Fruit fly (Drosophila melanogaster): ENCODE results near the gene CrebA.

The CrebA gene

DNA sequence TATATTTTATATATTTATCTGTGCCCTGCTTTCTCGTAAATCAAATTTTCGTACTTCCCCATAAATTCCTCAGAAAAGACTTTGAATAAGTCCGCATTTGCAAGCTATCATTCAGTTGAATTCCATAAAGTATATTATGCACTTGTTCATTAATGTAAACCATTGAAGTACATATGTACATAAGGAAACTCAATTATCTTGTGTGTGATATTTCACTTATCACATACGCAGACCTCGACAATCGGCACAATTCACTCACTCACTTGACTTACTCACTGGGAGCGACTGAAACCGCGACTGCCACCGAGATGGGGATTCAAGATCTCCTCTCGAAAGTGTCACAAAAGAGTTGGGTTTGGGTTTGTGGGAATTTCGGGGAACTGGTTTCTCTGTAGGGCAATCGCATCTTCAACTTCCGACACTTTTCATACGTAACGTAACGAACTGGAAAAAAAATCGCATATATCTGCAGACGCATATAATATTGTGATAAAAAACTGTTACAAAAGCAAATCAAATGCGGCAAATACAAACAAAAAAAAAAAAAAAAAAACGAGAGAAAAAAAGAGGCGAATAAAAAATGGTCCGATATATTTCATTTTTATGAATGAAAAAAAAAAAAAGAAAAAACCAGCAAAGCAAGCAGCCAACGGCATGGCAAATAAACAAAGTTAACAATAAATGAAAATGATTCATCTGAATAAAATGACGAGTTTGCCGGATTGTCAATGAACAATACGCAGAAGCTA is 62.0 kb downstream of the CrebA start (continued):
- TF ChIP-seq CG2712 (tag; optimal IDR thresholded peaks at IDR 0.05) (no peak), sens-2 (GFP tag; IDR thresholded peaks at IDR 0.05) (no peak), NfI (GFP tag; optimal IDR thresholded peaks at IDR 0.05) (no peak), Ada2b (GFP tag; IDR thresholded peaks at IDR 0.05) (no peak), tgo (GFP tag; IDR thresholded peaks at IDR 0.05) (no peak), pfk (GFP tag; optimal IDR thresholded peaks at IDR 0.05) (no peak), pum (GFP tag; optimal IDR thresholded peaks at IDR 0.05) (no peak), bab2 (GFP tag; optimal IDR thresholded peaks at IDR 0.05) (no peak), D19B (GFP tag; optimal IDR thresholded peaks at IDR 0.05) (no peak), Hmx (GFP tag; optimal IDR thresholded peaks at IDR 0.05) (no peak), CG6813 (GFP tag; optimal IDR thresholded peaks at IDR 0.05) (no peak), ase (GFP tag; IDR thresholded peaks at IDR 0.05) (no peak), BEAF-32 (GFP tag; optimal IDR thresholded peaks at IDR 0.05) (no peak), exex (tag; optimal IDR thresholded peaks at IDR 0.05) (peak; percentile 18), Vsx1 (GFP tag; optimal IDR thresholded peaks at IDR 0.05) (peak; percentile 11), twi (tag; optimal IDR thresholded peaks at IDR 0.05) (no peak), CG3838 (GFP tag; optimal IDR thresholded peaks at IDR 0.05) (no peak), Trl (optimal IDR thresholded peaks at IDR 0.05) (no peak), Trl (GFP tag; optimal IDR thresholded peaks at IDR 0.05) (no peak), run (tag; optimal IDR thresholded peaks at IDR 0.05) (no peak), ind (GFP tag; optimal IDR thresholded peaks at IDR 0.05) (no peak), CG31365 (tag; optimal IDR thresholded peaks at IDR 0.05) (peak; percentile 25), CG4854 (GFP tag; optimal IDR thresholded peaks at IDR 0.05) (no peak), dysf (GFP tag; IDR thresholded peaks at IDR 0.05) (no peak), TFAM (GFP tag; optimal IDR thresholded peaks at IDR 0.05) (no peak), Atf3 (GFP tag; optimal IDR thresholded peaks at IDR 0.05) (no peak), CG10147 (GFP tag; optimal IDR thresholded peaks at IDR 0.05) (no peak), vfl (GFP tag; optimal IDR thresholded peaks at IDR 0.05) (no peak), E2f1 (GFP tag; IDR thresholded peaks at IDR 0.05) (no peak), CG2889 (GFP tag; IDR thresholded peaks at IDR 0.05) (no peak), kni (GFP tag; optimal IDR thresholded peaks at IDR 0.05) (no peak), cad (GFP tag; optimal IDR thresholded peaks at IDR 0.05) (no peak), CG3163 (GFP tag; optimal IDR thresholded peaks at IDR 0.05) (no peak), Dip3 (GFP tag; optimal IDR thresholded peaks at IDR 0.05) (no peak), tup (GFP tag; optimal IDR thresholded peaks at IDR 0.05) (no peak), Atf6 (GFP tag; IDR thresholded peaks at IDR 0.05) (no peak), pros (GFP tag; optimal IDR thresholded peaks at IDR 0.05) (no peak), so (GFP tag; IDR thresholded peaks at IDR 0.05) (peak; percentile 16; the same call in 1 of the 3 replicates), CG12391 (tag; optimal IDR thresholded peaks at IDR 0.05) (no peak), Xrp1 (GFP tag; IDR thresholded peaks at IDR 0.05) (peak; percentile 33; the same call in 1 of the 2 replicates), CG9727 (GFP tag; optimal IDR thresholded peaks at IDR 0.05) (no peak), CG30431 (GFP tag; optimal IDR thresholded peaks at IDR 0.05) (no peak), CG17912 (GFP tag; optimal IDR thresholded peaks at IDR 0.05) (no peak), sd (tag; optimal IDR thresholded peaks at IDR 0.05) (no peak), CrebB (tag; optimal IDR thresholded peaks at IDR 0.05) (no peak), Scr (GFP tag; IDR thresholded peaks at IDR 0.05; ENCODE audit: partially characterized antibody) (no peak), kah (GFP tag; optimal IDR thresholded peaks at IDR 0.05) (no peak), caup (GFP tag; optimal IDR thresholded peaks at IDR 0.05; ENCODE audit: severe bottlenecking) (peak; percentile 49), tx (GFP tag; optimal IDR thresholded peaks at IDR 0.05) (no peak), NFAT (GFP tag; IDR thresholded peaks at IDR 0.05) (no peak), stc (GFP tag; IDR thresholded peaks at IDR 0.05) (no peak; the same call in 1 of the 2 replicates)

All from whole organism, embryonic.